Worm (Caenorhabditis elegans) whole organism, L4 larva: ENCODE data around the gene Y66H1A.5.

Experiments used
- Y75B8A.6 ChIP-seq: fragments of 200-800 bp; sonication (Bioruptor generic); IDR thresholded peaks from 2 replicates; pipeline ENCODE4 v1.3.6; 2022; ENCODE audit warnings: missing genetic modification reagents, missing genetic modification characterization, missing compliant biosample characterization
- ZK337.2 ChIP-seq: fragments of 200-800 bp; sonication (Bioruptor generic); IDR thresholded peaks from 2 replicates; pipeline ENCODE4 v1.3.6; 2022; ENCODE audit warnings: missing genetic modification reagents, missing genetic modification characterization, missing compliant biosample characterization
- aha-1 ChIP-seq: fragments of 150-350 bp; peaks from one replicate; lab custom pipeline; 2014; ENCODE audit warnings: missing biosample characterization, missing genetic modification characterization
- aly-2 ChIP-seq: sonication (generic microtip); optimal IDR thresholded peaks from 2 replicates; lab custom pipeline; 2018; ENCODE audit warnings: missing biosample characterization, missing genetic modification characterization
- ama-1 ChIP-seq: fragments of 150-350 bp; optimal IDR thresholded peaks from 2 replicates; lab custom pipeline; 2014; ENCODE audit warnings: inconsistent platforms, mixed read lengths
- arid-1 ChIP-seq: fragments of 200-800 bp; sonication (Bioruptor generic); conservative IDR thresholded peaks from 2 replicates; pipeline ENCODE4 v1.3.6; 2022; ENCODE audit warnings: missing genetic modification reagents, missing genetic modification characterization, missing compliant biosample characterization
- attf-4 ChIP-seq: sonication (generic microtip); optimal IDR thresholded peaks from 3 replicates; lab custom pipeline; 2017; ENCODE audit warnings: missing biosample characterization, missing genetic modification characterization
- ceh-20 ChIP-seq: fragments of 200-800 bp; sonication (Bioruptor generic); IDR thresholded peaks from 2 replicates; pipeline ENCODE4 v1.3.6; 2022; ENCODE audit warnings: missing genetic modification reagents, missing genetic modification characterization, missing compliant biosample characterization
- ceh-28 ChIP-seq: fragments of 150-350 bp; optimal IDR thresholded peaks from 2 replicates; lab custom pipeline; 2014; ENCODE audit warnings: missing biosample characterization, missing genetic modification reagents, missing genetic modification characterization
- ceh-44 ChIP-seq: fragments of 200-800 bp; sonication (Bioruptor generic); IDR thresholded peaks from 2 replicates; pipeline ENCODE4 v1.3.6; 2022; ENCODE audit warnings: missing genetic modification reagents, missing genetic modification characterization, missing compliant biosample characterization
- ceh-62 ChIP-seq: sonication (generic microtip); optimal IDR thresholded peaks from 2 replicates; lab custom pipeline; 2017; ENCODE audit warnings: missing biosample characterization, missing genetic modification characterization
- ceh-82 ChIP-seq: sonication (generic microtip); optimal IDR thresholded peaks from 2 replicates; lab custom pipeline; 2017; ENCODE audit warnings: missing biosample characterization, missing genetic modification characterization
- daf-12 ChIP-seq: fragments of 150-350 bp; optimal IDR thresholded peaks from 2 replicates; lab custom pipeline; 2014; ENCODE audit warnings: missing biosample characterization, missing genetic modification reagents, missing genetic modification characterization
- daf-19 ChIP-seq: fragments of 200-800 bp; sonication (Bioruptor generic); conservative IDR thresholded peaks from 2 replicates; pipeline ENCODE4 v1.3.6; 2022; ENCODE audit warnings: missing genetic modification characterization, missing compliant biosample characterization
- dmd-6 ChIP-seq: fragments of 200-800 bp; sonication (Bioruptor generic); IDR thresholded peaks from 2 replicates; pipeline ENCODE4 v1.3.6; 2022; ENCODE audit warnings: missing genetic modification reagents, missing genetic modification characterization, missing compliant biosample characterization
- dmd-9 ChIP-seq: fragments of 200-800 bp; sonication (Bioruptor generic); IDR thresholded peaks from 2 replicates; pipeline ENCODE4 v1.3.6; 2022; ENCODE audit warnings: missing genetic modification reagents, missing genetic modification characterization, missing compliant biosample characterization
- duxl-1 ChIP-seq: sonication (generic microtip); optimal IDR thresholded peaks from 2 replicates; lab custom pipeline; 2016; ENCODE audit warnings: mild to moderate bottlenecking, missing genetic modification characterization, moderate library complexity, missing compliant biosample characterization; ENCODE audit not compliant: poor library complexity
- egl-43 ChIP-seq: fragments of 200-800 bp; sonication (Bioruptor generic); IDR thresholded peaks from 2 replicates; pipeline ENCODE4 v1.3.6; 2022; ENCODE audit warnings: missing genetic modification reagents, missing genetic modification characterization, missing compliant biosample characterization
- fos-1 ChIP-seq: fragments of 150-350 bp; optimal IDR thresholded peaks from 2 replicates; lab custom pipeline; 2014; ENCODE audit warnings: missing biosample characterization, missing genetic modification characterization
- gei-8 ChIP-seq: fragments of 200-800 bp; sonication (Bioruptor generic); optimal IDR thresholded peaks from 2 replicates; lab custom pipeline; 2018; ENCODE audit warnings: mild to moderate bottlenecking, missing genetic modification characterization, missing compliant biosample characterization
- hmg-1.1 ChIP-seq: fragments of 200-800 bp; sonication (Bioruptor generic); IDR thresholded peaks from 2 replicates; pipeline ENCODE4 v1.3.6; 2022; ENCODE audit warnings: missing genetic modification reagents, missing genetic modification characterization, missing compliant biosample characterization
- jun-1 ChIP-seq: fragments of 150-350 bp; optimal IDR thresholded peaks from 2 replicates; lab custom pipeline; 2014; ENCODE audit warnings: missing biosample characterization, missing genetic modification reagents, missing genetic modification characterization
- lim-7 ChIP-seq: fragments of 200-800 bp; sonication (Bioruptor generic); IDR thresholded peaks from 2 replicates; pipeline ENCODE4 v1.3.6; 2022; ENCODE audit warnings: missing genetic modification characterization, missing compliant biosample characterization
- lin-1 ChIP-seq: fragments of 200-800 bp; sonication (Bioruptor generic); IDR thresholded peaks from 2 replicates; pipeline ENCODE4 v1.3.6; 2022; ENCODE audit warnings: missing genetic modification reagents, missing genetic modification characterization, missing compliant biosample characterization
- lin-38 ChIP-seq: fragments of 200-800 bp; sonication (Bioruptor generic); IDR thresholded peaks from 2 replicates; pipeline ENCODE4 v1.3.6; 2022; ENCODE audit warnings: missing genetic modification reagents, missing genetic modification characterization, missing compliant biosample characterization
- lsy-2 ChIP-seq, 2 experiments: fragments of 150-350 bp in 1 of 2; sonication (generic microtip) in 1 of 2; optimal IDR thresholded peaks; 2 replicates each; lab custom pipeline; 2014 to 2017; ENCODE audit warnings: missing biosample characterization in 2 of 2, missing genetic modification characterization in 2 of 2
- madf-9 ChIP-seq: fragments of 200-800 bp; sonication (Bioruptor generic); conservative IDR thresholded peaks from 2 replicates; pipeline ENCODE4 v1.3.6; 2022; ENCODE audit warnings: missing genetic modification reagents, missing genetic modification characterization, missing compliant biosample characterization
- mdl-1 ChIP-seq, 2 experiments: fragments of 150-350 bp in 1 of 2; sonication (generic microtip) in 1 of 2; optimal IDR thresholded peaks; 2 replicates each; lab custom pipeline; 2014 to 2017; ENCODE audit warnings: missing biosample characterization in 2 of 2, missing genetic modification characterization in 2 of 2
- mep-1 ChIP-seq: fragments of 150-350 bp; sonication (generic microtip); optimal IDR thresholded peaks from 3 replicates; lab custom pipeline; 2014; ENCODE audit warnings: missing biosample characterization, missing genetic modification characterization
- mxl-2 ChIP-seq: fragments of 200-800 bp; sonication (Bioruptor generic); conservative IDR thresholded peaks from 2 replicates; pipeline ENCODE4 v1.3.6; 2022; ENCODE audit warnings: missing genetic modification reagents, missing genetic modification characterization, missing compliant biosample characterization
- nhr-111 ChIP-seq: fragments of 200-800 bp; sonication (Bioruptor generic); optimal IDR thresholded peaks from 2 replicates; lab custom pipeline; 2018; ENCODE audit warnings: mild to moderate bottlenecking, missing genetic modification characterization, missing compliant biosample characterization
- nhr-25 ChIP-seq: sonication (generic microtip); optimal IDR thresholded peaks from 2 replicates; lab custom pipeline; 2017; ENCODE audit warnings: missing genetic modification characterization, mild to moderate bottlenecking, missing compliant biosample characterization, antibody characterized with exemption, moderate library complexity, borderline replicate concordance; ENCODE audit not compliant: insufficient read depth
- nhr-28 ChIP-seq: fragments of 150-350 bp; optimal IDR thresholded peaks from 2 replicates; lab custom pipeline; 2014; ENCODE audit warnings: missing biosample characterization, missing genetic modification characterization
- nhr-41 ChIP-seq: fragments of 200-800 bp; sonication (Bioruptor generic); IDR thresholded peaks from 2 replicates; pipeline ENCODE4 v1.3.6; 2022; ENCODE audit warnings: missing genetic modification reagents, missing genetic modification characterization, missing compliant biosample characterization
- nhr-6 ChIP-seq: fragments of 150-350 bp; optimal IDR thresholded peaks from 2 replicates; lab custom pipeline; 2014; ENCODE audit warnings: missing biosample characterization, missing genetic modification characterization
- nhr-76 ChIP-seq: fragments of 150-350 bp; optimal IDR thresholded peaks from 2 replicates; lab custom pipeline; 2014; ENCODE audit warnings: missing biosample characterization, missing genetic modification characterization
- pha-4 ChIP-seq, 2 experiments: fragments of 150-350 bp in 1 of 2; fragments of 200-800 bp in 1 of 2; sonication (Bioruptor generic) in 1 of 2; IDR thresholded peaks in 1 of 2; optimal IDR thresholded peaks in 1 of 2; 2 replicates each; pipeline versions ENCODE4 v1.3.6 to Lab custom; 2014 to 2022; ENCODE audit warnings: missing genetic modification characterization in 2 of 2, missing genetic modification reagents in 2 of 2, missing biosample characterization in 1 of 2, missing compliant biosample characterization in 1 of 2
- php-3 ChIP-seq: fragments of 200-800 bp; sonication (Bioruptor generic); IDR thresholded peaks from 2 replicates; pipeline ENCODE4 v1.3.6; 2022; ENCODE audit warnings: missing genetic modification reagents, missing genetic modification characterization, missing compliant biosample characterization
- sdz-12 ChIP-seq: fragments of 200-800 bp; sonication (Bioruptor generic); optimal IDR thresholded peaks from 2 replicates; lab custom pipeline; 2018; ENCODE audit warnings: mild to moderate bottlenecking, missing genetic modification characterization, missing compliant biosample characterization
- spr-1 ChIP-seq: sonication (generic microtip); optimal IDR thresholded peaks from 2 replicates; lab custom pipeline; 2016; ENCODE audit warnings: mild to moderate bottlenecking, missing genetic modification characterization, missing compliant biosample characterization
- unc-130 ChIP-seq: sonication (generic microtip); optimal IDR thresholded peaks from 2 replicates; lab custom pipeline; 2016; ENCODE audit warnings: missing genetic modification reagents, missing genetic modification characterization, missing compliant biosample characterization
- unc-62 ChIP-seq, 3 experiments: fragments of 150-350 bp in 1 of 3; sonication (generic microtip); optimal IDR thresholded peaks in 2 of 3; peaks in 1 of 3; 1 replicate in 1 of 3; 2 replicates in 2 of 3; lab custom pipeline; 2014 to 2017; ENCODE audit warnings: missing biosample characterization in 3 of 3, missing genetic modification characterization in 3 of 3, missing genetic modification reagents in 3 of 3, missing genotype in 1 of 3
- vab-7 ChIP-seq: fragments of 200-800 bp; sonication (Bioruptor generic); IDR thresholded peaks from 2 replicates; pipeline ENCODE4 v1.3.6; 2022; ENCODE audit warnings: missing genetic modification reagents, missing genetic modification characterization, missing compliant biosample characterization
- zfp-3 ChIP-seq: fragments of 200-800 bp; sonication (Bioruptor generic); conservative IDR thresholded peaks from 2 replicates; pipeline ENCODE4 v1.3.6; 2022; ENCODE audit warnings: missing genetic modification reagents, missing genetic modification characterization, missing compliant biosample characterization
- zip-11 ChIP-seq: fragments of 200-800 bp; sonication (Bioruptor generic); IDR thresholded peaks from 2 replicates; pipeline ENCODE4 v1.3.6; 2022; ENCODE audit warnings: missing genetic modification characterization, missing compliant biosample characterization
- zip-2 ChIP-seq: fragments of 150-350 bp; optimal IDR thresholded peaks from 2 replicates; lab custom pipeline; 2014; ENCODE audit warnings: missing biosample characterization, missing genetic modification characterization
- ztf-11 ChIP-seq: fragments of 150-350 bp; optimal IDR thresholded peaks from 2 replicates; lab custom pipeline; 2014; ENCODE audit warnings: missing biosample characterization, missing genetic modification characterization
- ztf-7 ChIP-seq: fragments of 150-350 bp; optimal IDR thresholded peaks from 2 replicates; lab custom pipeline; 2014; ENCODE audit warnings: missing biosample characterization, missing genetic modification characterization

Y66H1A.5 gene

DNA sequence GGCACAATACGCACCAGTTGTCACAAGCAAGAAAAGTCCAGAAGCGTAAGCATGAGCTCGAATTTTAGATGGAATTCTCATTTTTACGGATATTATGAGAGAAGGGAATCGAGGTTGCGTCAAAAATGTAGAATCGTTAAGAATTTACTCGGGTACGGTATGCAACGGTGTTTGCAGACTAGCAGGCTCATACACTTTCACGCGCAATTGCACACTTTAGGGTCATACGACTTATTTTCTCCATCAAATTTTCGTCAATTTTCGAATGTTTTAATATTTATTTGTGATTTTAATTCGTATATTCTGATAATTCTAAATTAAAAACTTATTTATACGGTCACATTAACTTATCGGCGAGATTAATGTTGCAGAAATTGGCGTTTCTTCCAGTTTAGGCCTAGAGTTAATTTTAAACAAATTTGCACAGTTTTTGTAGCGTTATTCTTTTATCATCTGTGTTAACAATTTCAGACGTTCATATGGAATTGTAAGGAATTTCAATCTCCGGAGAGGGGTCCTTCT, 35.5 kb downstream of the Y66H1A.5 start, which contains the start of the genes T07A9.15 and nog-1 (continued):
- no peak for TF ChIP-seq mxl-2
- TF ChIP-seq nhr-111 (GFP tag; lab: Kevin White, UChicago): no peak
- TF ChIP-seq unc-130 (GFP tag; lab: Kevin White, UChicago): no peak
- peak; percentile 93 to 99 for TF ChIP-seq lsy-2 (tag; optimal IDR thresholded peaks at IDR 0.05; lab: Kevin White, UChicago)

- TF ChIP-seq nhr-25 (tag; lab: Kevin White, UChicago) (peak; percentile 69), Y75B8A.6 (GFP tag; lab: Robert Waterston, UW) (peak; percentile 81; the same call in 1 of the 2 replicates), ztf-11 (tag; lab: Kevin White, UChicago) (no peak), duxl-1 (tag; lab: Kevin White, UChicago) (peak; percentile 94), fos-1 (tag; lab: Kevin White, UChicago) (no peak), ceh-82 (tag; lab: Kevin White, UChicago) (no peak), php-3 (GFP tag; lab: Robert Waterston, UW) (peak; percentile 71; the same call in 1 of the 2 replicates), egl-43 (peak; percentile 88), lsy-2 (tag; optimal IDR thresholded peaks at IDR 0.05; lab: Kevin White, UChicago) (peak; percentile 84 to 95), mdl-1 (tag; optimal IDR thresholded peaks at IDR 0.05; lab: Kevin White, UChicago) (peak in 1 of 2 experiments; percentile 20), lim-7 (peak; percentile 79), mep-1 (tag; lab: Kevin White, UChicago) (peak; percentile 98), jun-1 (tag; lab: Kevin White, UChicago) (no peak), sdz-12 (GFP tag; lab: Kevin White, UChicago) (peak; percentile 96), attf-4 (tag; lab: Kevin White, UChicago) (no peak), ztf-7 (tag; lab: Kevin White, UChicago) (peak; percentile 71), nhr-6 (tag; lab: Kevin White, UChicago) (peak; percentile 87), dmd-9 (GFP tag; lab: Robert Waterston, UW) (peak; percentile 87), daf-12 (no peak), arid-1 (GFP tag; lab: Robert Waterston, UW) (peak; percentile 96), daf-19 (GFP tag; lab: Robert Waterston, UW) (no peak), aly-2 (peak; percentile 54), gei-8 (GFP tag; lab: Kevin White, UChicago) (peak; percentile 56), hmg-1.1 (peak; percentile 95), aha-1 (tag; lab: Kevin White, UChicago) (peak; percentile 96), ama-1 (peak; percentile 17), pha-4 (GFP tag; IDR thresholded peaks at IDR 0.05; lab: Robert Waterston, UW) (peak; percentile 90), pha-4 (tag; optimal IDR thresholded peaks at IDR 0.05; lab: Kevin White, UChicago) (no peak), ZK337.2 (GFP tag; lab: Robert Waterston, UW) (peak; percentile 80), ceh-20 (GFP tag; lab: Robert Waterston, UW) (peak; percentile 85), lin-1 (GFP tag; lab: Robert Waterston, UW) (peak; percentile 79), unc-62 (GFP tag; optimal IDR thresholded peaks at IDR 0.05 in 1 of 2; lab: Kevin White, UChicago) (no peak), unc-62 (tag; optimal IDR thresholded peaks at IDR 0.05; lab: Kevin White, UChicago) (no peak), lin-38 (GFP tag; lab: Robert Waterston, UW) (peak; percentile 90), zip-2 (peak; percentile 38), zfp-3 (GFP tag; lab: Robert Waterston, UW) (peak; percentile 45; the same call in 1 of the 2 replicates), nhr-41 (GFP tag; lab: Robert Waterston, UW) (0 out of 2 replicates have a peak, but pooled peaks have one; percentile 59), zip-11 (no peak), madf-9 (GFP tag; lab: Robert Waterston, UW) (peak; percentile 76; the same call in 1 of the 2 replicates), vab-7 (GFP tag; lab: Robert Waterston, UW) (peak; percentile 98), nhr-28 (tag; lab: Kevin White, UChicago) (peak; percentile 63), ceh-62 (tag; lab: Kevin White, UChicago) (no peak), ceh-44 (GFP tag; lab: Robert Waterston, UW) (peak; percentile 89), nhr-76 (tag; lab: Kevin White, UChicago) (no peak), ceh-28 (no peak), spr-1 (tag; lab: Kevin White, UChicago) (peak; percentile 90), dmd-6 (GFP tag; lab: Robert Waterston, UW) (peak; percentile 71)
These were observed 38.7 kb downstream of the Y66H1A.5 start, which contains the start of the genes ears-2 and uncp-18 for ce11 chrIV:390279-390678. Gene ears-2 (minus strand): TSS chrIV:390468. Gene uncp-18 (plus strand): TSS chrIV:390560.
